Worm (Caenorhabditis elegans): ENCODE results near the gene str-30.

DNA sequence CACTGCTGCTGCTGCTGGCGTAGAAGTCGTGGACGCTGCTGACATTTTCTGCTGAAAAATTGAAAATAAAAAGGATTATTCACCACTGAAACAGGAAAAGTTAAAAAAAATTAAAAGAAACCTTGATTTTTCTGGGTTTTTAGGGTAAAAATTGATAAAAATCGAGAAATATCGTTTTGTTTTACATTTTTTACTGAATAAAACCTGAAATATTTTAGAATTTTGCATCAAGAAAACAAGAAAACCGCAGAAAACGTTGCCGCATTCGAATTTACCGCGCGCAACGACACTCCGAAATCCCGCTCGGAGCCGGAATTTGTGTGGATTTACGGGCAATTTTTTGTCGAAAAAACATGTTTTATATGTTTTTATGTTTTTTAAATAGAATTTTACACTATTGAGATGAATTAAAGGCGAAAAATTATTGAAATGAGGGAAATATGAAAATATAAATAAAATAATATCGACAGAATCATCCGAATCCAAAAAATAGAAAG is 34.6 kb downstream of the str-30 start, which contains the start of gene chk-1:
- no peak for TF ChIP-seq med-1 (GFP tag; optimal IDR thresholded peaks at IDR 0.05; ENCODE audit: insufficient read depth)
- no peak for TF ChIP-seq ztf-29 (GFP tag; IDR thresholded peaks at IDR 0.05)
- TF ChIP-seq tab-1 (GFP tag; IDR thresholded peaks at IDR 0.05): no peak
- no peak for TF ChIP-seq klf-2 (GFP tag; conservative IDR thresholded peaks at IDR 0.05)
- no peak for TF ChIP-seq ref-1 (GFP tag; conservative IDR thresholded peaks at IDR 0.05)
- no peak for TF ChIP-seq flt-1 (GFP tag; IDR thresholded peaks at IDR 0.05)
